Fruit fly (Drosophila melanogaster): ENCODE data around the gene beta4GalT7.

DNA sequence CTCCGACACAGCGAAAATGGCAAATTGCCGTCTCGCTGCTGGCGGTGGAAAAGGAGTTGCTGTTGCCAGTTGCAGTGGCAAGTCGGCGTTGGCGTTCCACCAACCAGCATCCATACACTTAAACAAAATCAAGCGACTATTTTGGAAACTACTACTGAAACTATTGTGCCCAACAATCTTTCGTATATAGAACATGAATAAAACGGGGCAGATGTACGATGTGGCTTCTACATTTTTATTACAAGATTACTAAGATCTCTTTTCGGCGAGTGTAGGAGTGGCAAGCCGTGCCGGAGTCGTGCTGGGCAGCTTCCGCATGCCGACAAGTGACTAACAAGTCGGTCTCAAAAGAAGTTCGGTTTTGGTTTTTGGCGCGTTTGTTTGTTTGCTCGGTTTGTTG is 26.6 kb upstream of the beta4GalT7 start:
- peak; percentile 88 for TF ChIP-seq CG8301 (tag; optimal IDR thresholded peaks at IDR 0.05)
- TF ChIP-seq gl (tag; optimal IDR thresholded peaks at IDR 0.05) = no peak
- peak; percentile 75 for TF ChIP-seq rn (GFP tag; IDR thresholded peaks at IDR 0.05)
- TF ChIP-seq CG14655 (GFP tag; optimal IDR thresholded peaks at IDR 0.05) = peak; percentile 79
- peak; percentile 91 for TF ChIP-seq CG4496 (GFP tag; IDR thresholded peaks at IDR 0.05)
- TF ChIP-seq D1 (tag; optimal IDR thresholded peaks at IDR 0.05) = no peak
- peak; percentile 25 for TF ChIP-seq CG8159 (tag; optimal IDR thresholded peaks at IDR 0.05)
